Worm (Caenorhabditis elegans) whole organism, early embryonic: ENCODE results near the gene clc-24.

ENCODE experiments used
- ama-1 ChIP-seq: fragments of 150-350 bp; optimal IDR thresholded peaks from 2 replicates; lab custom pipeline; 2014
- flt-1 ChIP-seq: fragments of 200-800 bp; sonication (Bioruptor generic); IDR thresholded peaks from 2 replicates; pipeline ENCODE4 v1.3.6; 2022; ENCODE audit warnings: missing genetic modification characterization, missing compliant biosample characterization
- hmg-4 ChIP-seq: fragments of 200-800 bp; sonication (Bioruptor generic); optimal IDR thresholded peaks from 2 replicates; lab custom pipeline; 2018; ENCODE audit warnings: mild to moderate bottlenecking, missing genetic modification characterization, missing compliant biosample characterization
- hnd-1 ChIP-seq: sonication (generic microtip); optimal IDR thresholded peaks from 2 replicates; lab custom pipeline; 2016; ENCODE audit warnings: missing genetic modification characterization, missing compliant biosample characterization
- sea-1 ChIP-seq: fragments of 200-800 bp; sonication (Bioruptor generic); conservative IDR thresholded peaks from 2 replicates; pipeline ENCODE4 v1.3.6; 2022; ENCODE audit warnings: missing genetic modification characterization, missing compliant biosample characterization

ce11 chrIII:1030965-1031364, 21.1 kb downstream of the clc-24 start, which contains the start of the genes clc-26 and E_BE45912.2:
- TF ChIP-seq ama-1 (lab: Kevin White, UChicago), result no peak
- no peak for TF ChIP-seq flt-1 (GFP tag; lab: Robert Waterston, UW)
- TF ChIP-seq sea-1 (GFP tag; lab: Robert Waterston, UW), result no peak
- no peak for TF ChIP-seq hnd-1
- TF ChIP-seq hmg-4, result no peak
